Worm (Caenorhabditis elegans) whole organism, late embryonic: ENCODE measurements around the gene ccg-1.
"Not testable (repeated sequence)": the region's sequence is repeated elsewhere in the genome, so short reads cannot be mapped to it uniquely, and the experiment has no call there.

Experiments used
- Y22D7AL.16 ChIP-seq: sonication (generic microtip); optimal IDR thresholded peaks from 2 replicates; lab custom pipeline; 2016; ENCODE audit warnings: missing genetic modification characterization, missing compliant biosample characterization
- ceh-2 ChIP-seq: sonication (generic microtip); optimal IDR thresholded peaks from 2 replicates; lab custom pipeline; 2016; ENCODE audit warnings: missing genotype, missing genetic modification characterization, missing compliant biosample characterization
- ceh-22 ChIP-seq: sonication (generic microtip); optimal IDR thresholded peaks from 2 replicates; lab custom pipeline; 2017; ENCODE audit warnings: missing biosample characterization, missing genetic modification characterization
- ceh-48 ChIP-seq: sonication (generic microtip); optimal IDR thresholded peaks from 2 replicates; lab custom pipeline; 2016; ENCODE audit warnings: missing genetic modification characterization, inconsistent platforms, missing compliant biosample characterization
- dve-1 ChIP-seq: sonication (generic microtip); optimal IDR thresholded peaks from 2 replicates; lab custom pipeline; 2017; ENCODE audit warnings: antibody characterized with exemption, mild to moderate bottlenecking, missing genetic modification characterization, missing compliant biosample characterization
- fax-1 ChIP-seq: sonication (generic microtip); optimal IDR thresholded peaks from 2 replicates; lab custom pipeline; 2016; ENCODE audit warnings: missing genotype, missing genetic modification characterization, missing compliant biosample characterization
- nhr-11 ChIP-seq: fragments of 150-350 bp; optimal IDR thresholded peaks from 2 replicates; lab custom pipeline; 2014; ENCODE audit warnings: missing biosample characterization, missing genetic modification characterization
- pha-4 ChIP-seq: fragments of 150-350 bp; optimal IDR thresholded peaks from 2 replicates; lab custom pipeline; 2018; ENCODE audit warnings: missing biosample characterization, missing genetic modification reagents, missing genetic modification characterization
- syd-9 ChIP-seq: sonication (generic microtip); optimal IDR thresholded peaks from 2 replicates; lab custom pipeline; 2016; ENCODE audit warnings: mild to moderate bottlenecking, missing genetic modification characterization, moderate library complexity, missing compliant biosample characterization
- unc-3 ChIP-seq, 2 experiments: fragments of 200-800 bp in 1 of 2; sonication (Bioruptor generic) in 1 of 2; sonication (generic microtip) in 1 of 2; conservative IDR thresholded peaks in 1 of 2; optimal IDR thresholded peaks in 1 of 2; 2 replicates each; pipeline versions ENCODE4 v1.3.6 to Lab custom; 2016 to 2022; ENCODE audit warnings: missing compliant biosample characterization in 2 of 2, missing genetic modification characterization in 2 of 2, missing genetic modification reagents in 1 of 2
- unc-42 ChIP-seq: sonication (generic microtip); optimal IDR thresholded peaks from 2 replicates; lab custom pipeline; 2016; ENCODE audit warnings: missing genotype, missing genetic modification characterization, missing compliant biosample characterization
- unc-86 ChIP-seq: sonication (generic microtip); optimal IDR thresholded peaks from 2 replicates; lab custom pipeline; 2016; ENCODE audit warnings: missing genetic modification characterization, missing compliant biosample characterization

DNA sequence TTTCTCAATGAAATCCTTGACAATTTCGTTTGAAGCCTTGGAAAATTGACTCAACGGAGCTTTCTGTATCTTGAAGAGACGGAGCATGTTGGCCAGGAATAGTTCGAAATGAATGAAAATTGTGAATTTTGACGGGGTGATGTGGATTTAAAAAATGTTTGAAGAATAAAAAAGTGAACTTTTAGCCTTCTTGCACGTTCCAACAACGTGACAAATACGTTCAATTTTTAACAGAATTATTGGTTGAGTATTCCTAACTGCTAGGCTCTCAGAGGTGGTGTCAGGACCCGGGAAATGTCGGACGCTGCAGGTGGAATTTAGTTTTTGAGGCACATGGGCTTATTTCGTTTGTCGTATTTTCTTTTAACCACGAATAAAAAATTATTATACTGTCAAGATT is 36.0 kb upstream of the ccg-1 start, which contains the start of gene Y73F8A.12:
- TF ChIP-seq unc-3 (GFP tag; conservative IDR thresholded peaks at IDR 0.05; lab: Robert Waterston, UW); unc-3 (tag; optimal IDR thresholded peaks at IDR 0.05; lab: Kevin White, UChicago); nhr-11; dve-1 (tag; lab: Kevin White, UChicago); unc-42; pha-4; fax-1 (tag; lab: Kevin White, UChicago); unc-86 (tag; lab: Kevin White, UChicago); syd-9 (tag; lab: Kevin White, UChicago); ceh-48 (tag; lab: Kevin White, UChicago); ceh-22; Y22D7AL.16 (tag; lab: Kevin White, UChicago); ceh-2 (tag; lab: Kevin White, UChicago): not testable (repeated sequence)
